Worm (Caenorhabditis elegans): ENCODE measurements around the gene F22E5.1.
"Not testable (repeated sequence)": the region's sequence is repeated elsewhere in the genome, so short reads cannot be mapped to it uniquely, and the experiment has no call there.

F22E5.1 gene

DNA sequence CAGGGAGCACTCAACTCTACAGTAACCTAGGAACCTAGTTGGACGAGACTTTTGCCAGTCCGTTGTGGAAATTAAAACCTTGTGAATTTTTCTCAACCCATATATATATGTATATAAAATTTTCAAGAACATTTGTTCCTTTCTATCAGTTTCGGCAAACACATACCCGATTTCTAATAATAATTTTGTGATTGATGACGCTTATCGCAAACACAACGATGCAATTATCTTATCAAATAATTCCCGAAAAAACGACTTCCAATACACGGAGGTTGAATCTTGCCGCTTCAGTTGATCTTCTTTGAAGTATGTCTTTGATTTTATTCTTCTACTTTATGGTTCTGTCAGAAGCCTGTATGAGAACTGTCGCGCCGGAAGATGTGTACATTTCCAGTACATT is 8.5 kb upstream of the F22E5.1 start, which contains the start of gene F22E5.2:
Gene F22E5.2 (plus strand): TSS at position 301 of the 400 bp plus-strand sequence.
- TF ChIP-seq F13C5.2 (tag; optimal IDR thresholded peaks at IDR 0.05); B0310.2 (tag; optimal IDR thresholded peaks at IDR 0.05); pes-1 (GFP tag; IDR thresholded peaks at IDR 0.05): not testable (repeated sequence)

DNA sequence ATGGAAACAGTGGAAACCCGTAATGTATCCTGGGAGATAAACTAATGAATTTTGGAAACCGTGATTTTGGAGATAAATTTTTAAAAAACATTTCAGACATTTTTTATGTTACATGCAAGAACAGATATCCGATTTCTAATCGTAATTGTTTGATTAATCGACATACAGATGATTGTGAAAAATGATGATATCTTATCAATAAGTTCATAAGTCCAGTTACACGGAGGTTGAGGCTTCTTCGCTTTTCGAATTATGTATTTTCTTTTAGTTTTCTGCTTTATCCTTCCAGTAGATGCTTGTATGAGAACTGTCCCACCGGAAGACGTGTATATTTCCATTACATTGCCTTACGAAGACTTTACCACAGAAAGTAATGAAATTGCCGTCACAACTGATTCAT is 8.0 kb upstream of the F22E5.1 start, which contains the start of gene F22E5.22:
Gene F22E5.22 (plus strand): TSS at position 301 of the 400 bp plus-strand sequence.
- TF ChIP-seq aly-1 (tag; optimal IDR thresholded peaks at IDR 0.05) (no peak), hmbx-1 (tag; optimal IDR thresholded peaks at IDR 0.05) (no peak), ama-1 (optimal IDR thresholded peaks at IDR 0.05) (no peak), ceh-13 (GFP tag; optimal IDR thresholded peaks at IDR 0.05) (no peak), tbx-11 (GFP tag; IDR thresholded peaks at IDR 0.05) (no peak), F13C5.2 (tag; optimal IDR thresholded peaks at IDR 0.05) (no peak)

- TF ChIP-seq sea-1 (GFP tag; conservative IDR thresholded peaks at IDR 0.05); aly-1 (tag; optimal IDR thresholded peaks at IDR 0.05); ets-7 (tag; optimal IDR thresholded peaks at IDR 0.05): not testable (repeated sequence)
These were observed 1.3 kb upstream of the F22E5.1 start, which contains the start of gene sri-57 for ce11 chrII:2672320-2672719. sri-57 (minus strand) TSS chrII:2672420.

- TF ChIP-seq hmbx-1 (tag; optimal IDR thresholded peaks at IDR 0.05) (no peak), hmg-4 (GFP tag; optimal IDR thresholded peaks at IDR 0.05) (no peak), aly-1 (tag; optimal IDR thresholded peaks at IDR 0.05) (no peak), ceh-36 (tag; optimal IDR thresholded peaks at IDR 0.05) (no peak), ama-1 (optimal IDR thresholded peaks at IDR 0.05) (no peak), F13C5.2 (tag; optimal IDR thresholded peaks at IDR 0.05) (no peak), scrt-1 (GFP tag; IDR thresholded peaks at IDR 0.05) (no peak), tbx-37 (GFP tag; conservative IDR thresholded peaks at IDR 0.05) (no peak), ets-7 (tag; optimal IDR thresholded peaks at IDR 0.05) (no peak), B0310.2 (tag; optimal IDR thresholded peaks at IDR 0.05) (no peak), hnd-1 (tag; optimal IDR thresholded peaks at IDR 0.05) (no peak), pes-1 (GFP tag; IDR thresholded peaks at IDR 0.05) (no peak), tra-4 (tag; optimal IDR thresholded peaks at IDR 0.05) (no peak), ceh-13 (GFP tag; optimal IDR thresholded peaks at IDR 0.05) (no peak), flt-1 (GFP tag; IDR thresholded peaks at IDR 0.05) (no peak), tbx-11 (GFP tag; IDR thresholded peaks at IDR 0.05) (no peak)
These were observed 4.1 kb downstream of the F22E5.1 start, which contains the start of gene F22E5.17 for ce11 chrII:2677534-2678168. F22E5.17 (plus strand) TSS chrII:2678041.

- TF ChIP-seq ama-1 (optimal IDR thresholded peaks at IDR 0.05) = no peak
- no peak for TF ChIP-seq flt-1 (GFP tag; IDR thresholded peaks at IDR 0.05)
- no peak for TF ChIP-seq hnd-1 (tag; optimal IDR thresholded peaks at IDR 0.05)
- TF ChIP-seq hmbx-1 (tag; optimal IDR thresholded peaks at IDR 0.05) = no peak
- TF ChIP-seq tra-4 (tag; optimal IDR thresholded peaks at IDR 0.05) = no peak
- TF ChIP-seq aly-1 (tag; optimal IDR thresholded peaks at IDR 0.05) = no peak
- TF ChIP-seq pes-1 (GFP tag; IDR thresholded peaks at IDR 0.05) = no peak
- TF ChIP-seq F13C5.2 (tag; optimal IDR thresholded peaks at IDR 0.05) = no peak
- TF ChIP-seq ets-7 (tag; optimal IDR thresholded peaks at IDR 0.05) = no peak
- TF ChIP-seq tbx-37 (GFP tag; conservative IDR thresholded peaks at IDR 0.05) = no peak
- TF ChIP-seq scrt-1 (GFP tag; IDR thresholded peaks at IDR 0.05) = no peak
- no peak for TF ChIP-seq sea-1 (GFP tag; conservative IDR thresholded peaks at IDR 0.05)
- TF ChIP-seq B0310.2 (tag; optimal IDR thresholded peaks at IDR 0.05) = no peak
- TF ChIP-seq ceh-36 (tag; optimal IDR thresholded peaks at IDR 0.05) = no peak
- no peak for TF ChIP-seq ceh-13 (GFP tag; optimal IDR thresholded peaks at IDR 0.05)
- TF ChIP-seq hmg-4 (GFP tag; optimal IDR thresholded peaks at IDR 0.05) = no peak
- TF ChIP-seq tbx-11 (GFP tag; IDR thresholded peaks at IDR 0.05) = no peak
These were observed 7.5 kb downstream of the F22E5.1 start, which contains the start of gene F34D6.1 for ce11 chrII:2681118-2681517. F34D6.1 (minus strand) TSS chrII:2681218.

- no peak for TF ChIP-seq tbx-37 (GFP tag; conservative IDR thresholded peaks at IDR 0.05)
These were observed 10.6 kb downstream of the F22E5.1 start, which contains the start of gene ceh-87 for ce11 chrII:2684208-2684607. ceh-87 (minus strand) TSS chrII:2684308.

DNA sequence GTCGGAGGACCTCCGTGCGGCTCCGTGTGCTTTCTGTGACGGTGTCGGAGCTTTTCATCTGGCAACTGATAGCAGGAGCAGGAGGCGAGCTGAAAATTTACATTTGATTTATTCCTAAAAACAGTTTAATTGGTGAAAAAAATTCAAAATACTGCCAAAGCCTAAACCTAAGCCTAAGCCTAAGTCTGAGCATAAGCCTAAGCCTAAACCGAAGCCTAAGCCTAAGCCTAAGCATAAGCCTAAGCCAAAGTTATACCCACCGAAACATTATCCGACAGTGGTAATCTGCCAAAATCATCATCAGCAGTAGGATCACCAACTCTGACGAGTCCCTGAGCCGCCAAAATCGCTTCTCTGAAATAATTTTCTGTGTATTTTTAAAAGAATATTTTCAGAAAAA is 11.2 kb downstream of the F22E5.1 start:
- TF ChIP-seq tbx-37 (GFP tag; conservative IDR thresholded peaks at IDR 0.05) (no peak), ama-1 (optimal IDR thresholded peaks at IDR 0.05) (no peak), scrt-1 (GFP tag; IDR thresholded peaks at IDR 0.05) (no peak), sea-1 (GFP tag; conservative IDR thresholded peaks at IDR 0.05) (no peak), aly-1 (tag; optimal IDR thresholded peaks at IDR 0.05) (no peak), tbx-11 (GFP tag; IDR thresholded peaks at IDR 0.05) (no peak), B0310.2 (tag; optimal IDR thresholded peaks at IDR 0.05) (no peak), hmbx-1 (tag; optimal IDR thresholded peaks at IDR 0.05) (no peak), ceh-36 (tag; optimal IDR thresholded peaks at IDR 0.05) (no peak), pes-1 (GFP tag; IDR thresholded peaks at IDR 0.05) (no peak), flt-1 (GFP tag; IDR thresholded peaks at IDR 0.05) (no peak), hnd-1 (tag; optimal IDR thresholded peaks at IDR 0.05) (no peak), ceh-13 (GFP tag; optimal IDR thresholded peaks at IDR 0.05) (no peak)

DNA sequence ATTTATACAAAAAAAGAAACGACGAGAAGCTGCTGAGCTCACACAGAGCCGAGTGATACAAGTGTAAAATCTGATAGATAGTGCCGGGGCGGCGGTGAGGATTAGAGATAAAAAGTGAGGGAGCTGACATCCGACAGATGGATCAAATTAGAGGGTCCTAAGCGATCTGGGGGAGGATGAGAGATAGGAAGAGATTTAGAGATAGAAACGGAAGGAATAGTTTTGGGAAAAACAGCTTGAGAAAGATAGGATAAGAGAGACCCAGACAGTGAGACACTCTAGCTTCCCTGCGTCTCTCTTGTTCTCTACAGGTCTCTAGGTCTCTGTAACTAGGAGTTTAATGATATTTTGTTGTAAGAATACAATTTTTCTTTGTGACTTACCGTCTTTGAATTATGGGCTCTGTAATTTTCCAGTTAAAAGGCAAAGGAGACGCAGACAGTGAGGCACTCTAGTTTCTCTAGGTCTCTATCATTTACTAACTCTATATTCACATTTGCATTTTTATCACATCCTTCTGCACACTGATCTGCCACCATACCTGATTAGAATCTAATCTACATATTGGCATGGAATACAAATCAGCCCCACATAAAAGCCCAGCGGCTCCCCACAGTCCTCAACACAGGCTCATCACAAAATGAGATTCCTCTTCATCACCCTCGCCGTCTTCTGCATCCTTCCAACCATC is 13.6 kb downstream of the F22E5.1 start, which contains the start of the genes sup-9 and nspf-1:
Gene sup-9 (minus strand): TSS at position 43 of the 691 bp plus-strand sequence.
Gene nspf-1 (plus strand): TSS at position 641 of the 691 bp plus-strand sequence.
- TF ChIP-seq scrt-1 (GFP tag; IDR thresholded peaks at IDR 0.05) (no peak), hmbx-1 (tag; optimal IDR thresholded peaks at IDR 0.05) (no peak), flt-1 (GFP tag; IDR thresholded peaks at IDR 0.05) (no peak), hnd-1 (tag; optimal IDR thresholded peaks at IDR 0.05) (no peak), pes-1 (GFP tag; IDR thresholded peaks at IDR 0.05) (no peak)
